Fruit fly (Drosophila melanogaster) whole organism: ENCODE data around the gene CG14573.

Experiments used
- CG8478 ChIP-seq: fragments of >200 bp; optimal IDR thresholded peaks from 2 replicates; lab custom pipeline; 2018; ENCODE audit warnings: inconsistent platforms
- Dll ChIP-seq: fragments of >200 bp; optimal IDR thresholded peaks from 2 replicates; lab custom pipeline; 2017
- pan ChIP-seq: fragments of >200 bp; optimal IDR thresholded peaks from 2 replicates; lab custom pipeline; 2017
- psq ChIP-seq: fragments of >200 bp; optimal IDR thresholded peaks from 2 replicates; lab custom pipeline; 2017
- usp ChIP-seq: fragments of >200 bp; optimal IDR thresholded peaks from 2 replicates; lab custom pipeline; 2017; ENCODE audit warnings: missing biosample characterization, missing genetic modification characterization, mixed read lengths

DNA sequence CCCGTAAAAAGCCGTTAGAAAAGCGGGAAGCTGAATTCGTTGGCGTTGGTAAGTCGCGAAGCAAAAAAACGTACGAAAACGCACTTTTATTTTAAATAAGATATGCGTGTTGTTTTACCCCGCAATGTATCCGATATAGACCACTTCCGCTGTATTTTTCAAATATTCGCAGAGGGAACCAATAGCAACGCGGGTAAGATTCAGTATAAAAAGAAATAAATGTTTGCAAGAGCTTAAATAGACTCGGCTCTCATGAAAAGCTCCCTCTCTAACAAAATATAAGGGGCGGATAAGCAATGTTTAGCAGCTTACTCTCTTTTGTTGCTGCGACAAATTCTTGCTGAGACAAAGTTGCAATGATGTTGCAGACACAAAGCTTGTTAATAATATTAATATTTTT lies 36.4 kb downstream of the CG14573 start, which contains the start of gene Syn1:
- no peak for TF ChIP-seq Dll (lab: Kevin White, UChicago)
- no peak for TF ChIP-seq pan (lab: Kevin White, UChicago)
- no peak for TF ChIP-seq psq (lab: Kevin White, UChicago)
- TF ChIP-seq CG8478 (lab: Kevin White, UChicago): no peak
- TF ChIP-seq usp (GFP tag; lab: Kevin White, UChicago): no peak
